Worm (Caenorhabditis elegans) whole organism, L4 larva: Measurements from ENCODE around the gene K11H3.5.
A peak's percentile ranks its signal among the peaks of the same experiment; 100 is the strongest.
"Not testable (repeated sequence)": the region's sequence is repeated elsewhere in the genome, so short reads cannot be mapped to it uniquely, and the experiment has no call there.

Experiments
- D1046.2 ChIP-seq: fragments of 200-800 bp; sonication (Bioruptor generic); IDR thresholded peaks from 2 replicates; pipeline ENCODE4 v1.3.6; 2022; ENCODE audit warnings: missing genetic modification characterization, missing compliant biosample characterization
- F26F4.8 ChIP-seq: fragments of 200-800 bp; sonication (Bioruptor generic); conservative IDR thresholded peaks from 2 replicates; pipeline ENCODE4 v1.3.6; 2022; ENCODE audit warnings: missing genetic modification characterization, missing compliant biosample characterization
- F44E2.7 ChIP-seq: fragments of 200-800 bp; sonication (Bioruptor generic); IDR thresholded peaks from 2 replicates; pipeline ENCODE4 v2.1.2; 2022; ENCODE audit warnings: missing genetic modification characterization, missing compliant biosample characterization
- T20F7.1 ChIP-seq: fragments of 200-800 bp; sonication (Bioruptor generic); optimal IDR thresholded peaks from 2 replicates; lab custom pipeline; 2018; ENCODE audit warnings: mild to moderate bottlenecking, missing genetic modification characterization, missing compliant biosample characterization
- Y48G9A.11 ChIP-seq: fragments of 200-800 bp; sonication (Bioruptor generic); IDR thresholded peaks from 2 replicates; pipeline ENCODE4 v1.3.6; 2022; ENCODE audit warnings: missing genetic modification reagents, missing genetic modification characterization, missing compliant biosample characterization
- Y5F2A.4 ChIP-seq: fragments of 200-800 bp; sonication (Bioruptor generic); optimal IDR thresholded peaks from 2 replicates; lab custom pipeline; 2018; ENCODE audit warnings: mild to moderate bottlenecking, missing genetic modification characterization, missing compliant biosample characterization
- Y75B8A.6 ChIP-seq: fragments of 200-800 bp; sonication (Bioruptor generic); IDR thresholded peaks from 2 replicates; pipeline ENCODE4 v1.3.6; 2022; ENCODE audit warnings: missing genetic modification reagents, missing genetic modification characterization, missing compliant biosample characterization
- ZK337.2 ChIP-seq: fragments of 200-800 bp; sonication (Bioruptor generic); IDR thresholded peaks from 2 replicates; pipeline ENCODE4 v1.3.6; 2022; ENCODE audit warnings: missing genetic modification reagents, missing genetic modification characterization, missing compliant biosample characterization
- aha-1 ChIP-seq: fragments of 150-350 bp; peaks from one replicate; lab custom pipeline; 2014; ENCODE audit warnings: missing biosample characterization, missing genetic modification characterization
- aly-2 ChIP-seq: sonication (generic microtip); optimal IDR thresholded peaks from 2 replicates; lab custom pipeline; 2018; ENCODE audit warnings: missing biosample characterization, missing genetic modification characterization
- arid-1 ChIP-seq: fragments of 200-800 bp; sonication (Bioruptor generic); conservative IDR thresholded peaks from 2 replicates; pipeline ENCODE4 v1.3.6; 2022; ENCODE audit warnings: missing genetic modification reagents, missing genetic modification characterization, missing compliant biosample characterization
- attf-4 ChIP-seq: sonication (generic microtip); optimal IDR thresholded peaks from 3 replicates; lab custom pipeline; 2017; ENCODE audit warnings: missing biosample characterization, missing genetic modification characterization
- ceh-20 ChIP-seq: fragments of 200-800 bp; sonication (Bioruptor generic); IDR thresholded peaks from 2 replicates; pipeline ENCODE4 v1.3.6; 2022; ENCODE audit warnings: missing genetic modification reagents, missing genetic modification characterization, missing compliant biosample characterization
- ceh-62 ChIP-seq: sonication (generic microtip); optimal IDR thresholded peaks from 2 replicates; lab custom pipeline; 2017; ENCODE audit warnings: missing biosample characterization, missing genetic modification characterization
- ces-1 ChIP-seq: fragments of 150-350 bp; sonication (generic microtip); optimal IDR thresholded peaks from 4 replicates; lab custom pipeline; 2014; ENCODE audit warnings: missing biosample characterization, missing genetic modification reagents, missing genetic modification characterization
- cey-2 ChIP-seq: sonication (generic microtip); optimal IDR thresholded peaks from 3 replicates; lab custom pipeline; 2017; ENCODE audit warnings: missing genetic modification characterization, mild to moderate bottlenecking, missing compliant biosample characterization, antibody characterized with exemption, borderline replicate concordance; ENCODE audit not compliant: insufficient read depth
- ctbp-1 ChIP-seq: fragments of 200-800 bp; sonication (Bioruptor generic); IDR thresholded peaks from 2 replicates; pipeline ENCODE4 v1.3.6; 2022; ENCODE audit warnings: missing genetic modification reagents, missing genetic modification characterization, missing compliant biosample characterization
- dmd-6 ChIP-seq: fragments of 200-800 bp; sonication (Bioruptor generic); IDR thresholded peaks from 2 replicates; pipeline ENCODE4 v1.3.6; 2022; ENCODE audit warnings: missing genetic modification reagents, missing genetic modification characterization, missing compliant biosample characterization
- dmd-8 ChIP-seq: fragments of 200-800 bp; sonication (Bioruptor generic); IDR thresholded peaks from 2 replicates; pipeline ENCODE4 v1.3.6; 2022; ENCODE audit warnings: missing genetic modification characterization, missing compliant biosample characterization
- dpl-1 ChIP-seq: fragments of 150-350 bp; optimal IDR thresholded peaks from 2 replicates; lab custom pipeline; 2014; ENCODE audit warnings: missing biosample characterization, missing genetic modification reagents, missing genetic modification characterization
- dve-1 ChIP-seq: sonication (generic microtip); optimal IDR thresholded peaks from 2 replicates; lab custom pipeline; 2017; ENCODE audit warnings: antibody characterized with exemption, mild to moderate bottlenecking, missing genetic modification characterization, missing compliant biosample characterization; ENCODE audit not compliant: insufficient read depth
- hmg-1.1 ChIP-seq: fragments of 200-800 bp; sonication (Bioruptor generic); IDR thresholded peaks from 2 replicates; pipeline ENCODE4 v1.3.6; 2022; ENCODE audit warnings: missing genetic modification reagents, missing genetic modification characterization, missing compliant biosample characterization
- lim-7 ChIP-seq: fragments of 200-800 bp; sonication (Bioruptor generic); IDR thresholded peaks from 2 replicates; pipeline ENCODE4 v1.3.6; 2022; ENCODE audit warnings: missing genetic modification characterization, missing compliant biosample characterization
- lin-1 ChIP-seq: fragments of 200-800 bp; sonication (Bioruptor generic); IDR thresholded peaks from 2 replicates; pipeline ENCODE4 v1.3.6; 2022; ENCODE audit warnings: missing genetic modification reagents, missing genetic modification characterization, missing compliant biosample characterization
- lin-38 ChIP-seq: fragments of 200-800 bp; sonication (Bioruptor generic); IDR thresholded peaks from 2 replicates; pipeline ENCODE4 v1.3.6; 2022; ENCODE audit warnings: missing genetic modification reagents, missing genetic modification characterization, missing compliant biosample characterization
- lsy-2 ChIP-seq, 2 experiments: fragments of 150-350 bp in 1 of 2; sonication (generic microtip) in 1 of 2; optimal IDR thresholded peaks; 2 replicates each; lab custom pipeline; 2014 to 2017; ENCODE audit warnings: missing biosample characterization in 2 of 2, missing genetic modification characterization in 2 of 2
- madf-5 ChIP-seq, 2 experiments: fragments of 200-800 bp; sonication (Bioruptor generic); IDR thresholded peaks; 2 replicates each; pipeline ENCODE4 v1.3.6; 2022; ENCODE audit warnings: missing compliant biosample characterization in 2 of 2, missing genetic modification characterization in 2 of 2
- madf-9 ChIP-seq: fragments of 200-800 bp; sonication (Bioruptor generic); conservative IDR thresholded peaks from 2 replicates; pipeline ENCODE4 v1.3.6; 2022; ENCODE audit warnings: missing genetic modification reagents, missing genetic modification characterization, missing compliant biosample characterization
- mdt-29 ChIP-seq: fragments of 200-800 bp; sonication (Bioruptor generic); IDR thresholded peaks from 2 replicates; pipeline ENCODE4 v1.3.6; 2022; ENCODE audit warnings: missing genetic modification reagents, missing genetic modification characterization, missing compliant biosample characterization
- mes-2 ChIP-seq: sonication (generic microtip); optimal IDR thresholded peaks from 2 replicates; lab custom pipeline; 2016; ENCODE audit warnings: missing genotype, mild to moderate bottlenecking, missing genetic modification characterization, missing compliant biosample characterization; ENCODE audit not compliant: poor library complexity, severe bottlenecking
- mxl-3 ChIP-seq: fragments of 200-800 bp; sonication (Bioruptor generic); optimal IDR thresholded peaks from 2 replicates; lab custom pipeline; 2018; ENCODE audit warnings: mild to moderate bottlenecking, missing genetic modification characterization, missing compliant biosample characterization
- nhr-25 ChIP-seq: sonication (generic microtip); optimal IDR thresholded peaks from 2 replicates; lab custom pipeline; 2017; ENCODE audit warnings: missing genetic modification characterization, mild to moderate bottlenecking, missing compliant biosample characterization, antibody characterized with exemption, moderate library complexity, borderline replicate concordance; ENCODE audit not compliant: insufficient read depth
- nhr-28 ChIP-seq: fragments of 150-350 bp; optimal IDR thresholded peaks from 2 replicates; lab custom pipeline; 2014; ENCODE audit warnings: missing biosample characterization, missing genetic modification characterization
- nhr-76 ChIP-seq: fragments of 150-350 bp; optimal IDR thresholded peaks from 2 replicates; lab custom pipeline; 2014; ENCODE audit warnings: missing biosample characterization, missing genetic modification characterization
- pha-4 ChIP-seq, 2 experiments: fragments of 150-350 bp in 1 of 2; fragments of 200-800 bp in 1 of 2; sonication (Bioruptor generic) in 1 of 2; IDR thresholded peaks in 1 of 2; optimal IDR thresholded peaks in 1 of 2; 2 replicates each; pipeline versions ENCODE4 v1.3.6 to Lab custom; 2014 to 2022; ENCODE audit warnings: missing genetic modification characterization in 2 of 2, missing genetic modification reagents in 2 of 2, missing biosample characterization in 1 of 2, missing compliant biosample characterization in 1 of 2
- saeg-2 ChIP-seq: fragments of 200-800 bp; sonication (Bioruptor generic); IDR thresholded peaks from 2 replicates; pipeline ENCODE4 v1.3.6; 2022; ENCODE audit warnings: missing genetic modification reagents, missing genetic modification characterization, missing compliant biosample characterization
- set-16 ChIP-seq: fragments of 200-800 bp; sonication (Bioruptor generic); IDR thresholded peaks from 2 replicates; pipeline ENCODE4 v1.3.6; 2022; ENCODE audit warnings: missing genetic modification reagents, missing genetic modification characterization, missing compliant biosample characterization
- snpc-1.2 ChIP-seq: fragments of 200-800 bp; sonication (Bioruptor generic); IDR thresholded peaks from 2 replicates; pipeline ENCODE4 v1.3.6; 2022; ENCODE audit warnings: missing genetic modification reagents, missing genetic modification characterization, missing compliant biosample characterization
- tag-97 ChIP-seq: fragments of 200-800 bp; sonication (Bioruptor generic); IDR thresholded peaks from 2 replicates; pipeline ENCODE4 v1.3.6; 2022; ENCODE audit warnings: missing genetic modification characterization, missing compliant biosample characterization
- tra-1 ChIP-seq: fragments of 200-800 bp; sonication (Bioruptor generic); IDR thresholded peaks from 2 replicates; pipeline ENCODE4 v1.3.6; 2022; ENCODE audit warnings: missing genetic modification reagents, missing genetic modification characterization, missing compliant biosample characterization
- unc-39 ChIP-seq: sonication (generic microtip); optimal IDR thresholded peaks from 2 replicates; lab custom pipeline; 2017; ENCODE audit warnings: missing biosample characterization, missing genetic modification characterization
- vab-7 ChIP-seq: fragments of 200-800 bp; sonication (Bioruptor generic); IDR thresholded peaks from 2 replicates; pipeline ENCODE4 v1.3.6; 2022; ENCODE audit warnings: missing genetic modification reagents, missing genetic modification characterization, missing compliant biosample characterization
- zip-2 ChIP-seq: fragments of 150-350 bp; optimal IDR thresholded peaks from 2 replicates; lab custom pipeline; 2014; ENCODE audit warnings: missing biosample characterization, missing genetic modification characterization
- ztf-7 ChIP-seq: fragments of 150-350 bp; optimal IDR thresholded peaks from 2 replicates; lab custom pipeline; 2014; ENCODE audit warnings: missing biosample characterization, missing genetic modification characterization

Gene K11H3.5

DNA sequence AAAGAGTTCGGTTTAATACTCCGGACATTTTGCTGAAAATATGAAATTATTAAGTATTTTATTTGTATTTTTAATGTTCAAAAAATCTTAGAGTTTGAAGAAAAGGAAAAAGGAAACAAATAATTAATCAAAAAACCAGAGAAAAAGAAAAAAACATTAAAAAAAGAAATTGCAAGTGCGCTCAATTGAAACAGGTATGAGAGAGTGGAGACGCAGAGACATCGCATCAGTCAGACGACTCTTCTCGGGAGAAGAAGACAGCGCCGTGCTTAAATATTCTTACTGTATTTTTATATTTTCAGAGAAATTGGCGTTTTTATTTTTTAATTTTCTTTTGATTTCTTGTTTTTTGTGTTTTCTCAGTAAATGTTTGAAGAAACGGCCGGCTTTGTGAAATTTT is 4.5 kb downstream of the K11H3.5 start, which contains the start of gene mrpl-36 (continued):
- no peak for TF ChIP-seq ceh-20 (GFP tag; lab: Robert Waterston, UW)
- no peak for TF ChIP-seq ztf-7 (tag; lab: Kevin White, UChicago)
- TF ChIP-seq, all 104 proteins: peak for 5

DNA sequence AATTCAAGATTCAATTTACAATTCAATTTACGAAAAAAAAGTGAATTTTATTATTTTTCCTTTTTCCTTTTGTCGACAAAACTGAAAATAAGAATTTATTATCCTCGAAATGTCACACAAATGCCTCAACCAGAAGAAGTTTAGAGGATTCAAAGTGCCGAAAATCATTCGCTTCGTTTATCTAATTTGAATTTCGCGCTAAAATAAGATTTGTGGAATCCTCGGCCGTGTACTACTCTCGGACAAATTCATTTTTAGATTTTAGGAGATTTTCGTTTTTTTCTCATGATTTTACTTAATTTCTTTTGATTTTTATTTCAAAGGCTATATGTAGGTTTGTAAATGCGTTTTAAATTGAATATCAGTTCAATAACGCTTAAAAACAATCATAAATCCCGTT is 5.0 kb downstream of the K11H3.5 start:
- TF ChIP-seq dpl-1 (GFP tag; lab: Kevin White, UChicago) (peak; percentile 43), mes-2 (tag; lab: Kevin White, UChicago) (peak; percentile 38), nhr-28 (tag; lab: Kevin White, UChicago) (no peak), lin-1 (no peak), saeg-2 (GFP tag; lab: Robert Waterston, UW) (no peak), aha-1 (tag; lab: Kevin White, UChicago) (no peak)

DNA sequence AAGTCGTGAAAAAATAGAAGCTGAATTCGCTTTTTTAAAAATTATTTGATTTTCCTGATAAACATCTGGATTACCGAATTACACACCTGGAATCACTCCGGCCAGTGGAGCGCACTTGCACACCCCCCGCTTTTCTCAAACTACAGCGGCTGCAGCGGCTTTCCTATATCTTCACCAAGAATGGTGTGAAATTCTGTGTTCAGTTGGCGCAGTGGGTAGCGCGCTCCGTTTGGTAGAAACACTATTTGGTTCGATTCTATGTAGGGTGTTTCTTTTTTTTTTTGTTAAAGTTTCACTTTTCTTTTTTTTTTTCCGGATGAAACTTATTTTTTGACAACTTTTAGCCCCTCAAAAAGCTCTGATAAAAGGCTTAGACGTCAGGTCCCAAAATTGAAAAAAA is 5.5 kb downstream of the K11H3.5 start:
- TF ChIP-seq pha-4 (GFP tag; IDR thresholded peaks at IDR 0.05; lab: Robert Waterston, UW), result peak; percentile 60; the same call in 1 of the 2 replicates
- not testable (repeated sequence) for TF ChIP-seq pha-4 (tag; optimal IDR thresholded peaks at IDR 0.05; lab: Kevin White, UChicago)
- peak; percentile 69 for TF ChIP-seq vab-7 (GFP tag; lab: Robert Waterston, UW)
- 0 out of 2 replicates have a peak, but pooled peaks have one; percentile 42 for TF ChIP-seq madf-9 (GFP tag; lab: Robert Waterston, UW)
- 0 out of 4 replicates have a peak, but pooled peaks of 1 of the 2 experiments have one; percentile 17 for TF ChIP-seq madf-5 (GFP tag; IDR thresholded peaks at IDR 0.05; lab: Robert Waterston, UW)
- peak; percentile 59; the same call in 1 of the 2 replicates for TF ChIP-seq D1046.2
- peak; percentile 66; the same call in 1 of the 2 replicates for TF ChIP-seq dmd-8 (GFP tag; lab: Robert Waterston, UW)
- peak; percentile 73 for TF ChIP-seq snpc-1.2 (GFP tag; lab: Robert Waterston, UW)
- peak; percentile 28; the same call in 1 of the 2 replicates for TF ChIP-seq lin-1
- peak; percentile 34; the same call in 1 of the 2 replicates for TF ChIP-seq ctbp-1
- 0 out of 2 replicates have a peak, but pooled peaks have one; percentile 31 for TF ChIP-seq tra-1
- peak; percentile 73 for TF ChIP-seq lim-7 (GFP tag; lab: Robert Waterston, UW)
- peak; percentile 63; the same call in 1 of the 2 replicates for TF ChIP-seq arid-1 (GFP tag; lab: Robert Waterston, UW)
- peak; percentile 58 for TF ChIP-seq Y48G9A.11 (GFP tag; lab: Robert Waterston, UW)
- 0 out of 2 replicates have a peak, but pooled peaks have one; percentile 20 for TF ChIP-seq F44E2.7
- peak; percentile 47; the same call in 1 of the 2 replicates for TF ChIP-seq mdt-29 (GFP tag; lab: Robert Waterston, UW)
- TF ChIP-seq lin-38 (GFP tag; lab: Robert Waterston, UW), result peak; percentile 86
- peak; percentile 51; the same call in 1 of the 2 replicates for TF ChIP-seq hmg-1.1 (GFP tag; lab: Robert Waterston, UW)
- TF ChIP-seq ZK337.2 (GFP tag; lab: Robert Waterston, UW), result 0 out of 2 replicates have a peak, but pooled peaks have one; percentile 48
- peak; percentile 54; the same call in 1 of the 2 replicates for TF ChIP-seq F26F4.8

DNA sequence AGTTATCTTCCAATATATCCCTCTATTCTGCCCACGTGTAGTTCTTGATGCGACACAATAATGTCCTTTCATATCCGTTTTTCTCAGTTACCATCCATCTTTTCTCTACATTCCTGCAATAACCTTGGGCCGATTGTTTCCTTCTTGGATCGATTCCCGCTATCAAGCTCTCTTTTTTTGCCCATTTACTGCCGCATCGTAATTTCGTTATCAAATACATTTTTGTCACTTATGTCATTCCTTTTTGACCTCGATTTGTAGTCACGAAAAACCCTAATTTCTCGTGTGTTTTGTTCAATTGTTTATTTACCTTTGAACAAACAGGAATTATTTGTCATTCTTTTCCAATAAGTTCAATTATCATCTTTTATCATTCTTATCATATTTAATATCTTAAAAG is 6.4 kb downstream of the K11H3.5 start:
- TF ChIP-seq F44E2.7, result no peak
- TF ChIP-seq attf-4 (tag; lab: Kevin White, UChicago), result no peak
- no peak for TF ChIP-seq nhr-76 (tag; lab: Kevin White, UChicago)
- TF ChIP-seq dve-1, result peak; percentile 85
- TF ChIP-seq cey-2, result no peak
- TF ChIP-seq Y5F2A.4 (GFP tag; lab: Kevin White, UChicago), result no peak
- no peak for TF ChIP-seq Y75B8A.6
- no peak for TF ChIP-seq dpl-1 (GFP tag; lab: Kevin White, UChicago)
- no peak for TF ChIP-seq zip-2 (tag; lab: Kevin White, UChicago)
- TF ChIP-seq ces-1 (GFP tag; lab: Kevin White, UChicago), result no peak
- no peak for TF ChIP-seq aly-2 (tag; lab: Kevin White, UChicago)
- TF ChIP-seq nhr-25, result no peak
- peak; percentile 47 for TF ChIP-seq mxl-3 (GFP tag; lab: Kevin White, UChicago)
- TF ChIP-seq set-16 (GFP tag; lab: Robert Waterston, UW), result no peak
- TF ChIP-seq tag-97 (GFP tag; lab: Robert Waterston, UW), result no peak
- no peak for TF ChIP-seq unc-39 (tag; lab: Kevin White, UChicago)
- peak; percentile 63 for TF ChIP-seq dmd-6 (GFP tag; lab: Robert Waterston, UW)
- no peak for TF ChIP-seq ZK337.2 (GFP tag; lab: Robert Waterston, UW)
- TF ChIP-seq lsy-2 (tag; optimal IDR thresholded peaks at IDR 0.05; lab: Kevin White, UChicago), result no peak
- no peak for TF ChIP-seq T20F7.1 (GFP tag; lab: Kevin White, UChicago)
- TF ChIP-seq ceh-62 (tag; lab: Kevin White, UChicago), result no peak
